Fruit fly (Drosophila melanogaster): ENCODE results near the gene CG34126.

DNA sequence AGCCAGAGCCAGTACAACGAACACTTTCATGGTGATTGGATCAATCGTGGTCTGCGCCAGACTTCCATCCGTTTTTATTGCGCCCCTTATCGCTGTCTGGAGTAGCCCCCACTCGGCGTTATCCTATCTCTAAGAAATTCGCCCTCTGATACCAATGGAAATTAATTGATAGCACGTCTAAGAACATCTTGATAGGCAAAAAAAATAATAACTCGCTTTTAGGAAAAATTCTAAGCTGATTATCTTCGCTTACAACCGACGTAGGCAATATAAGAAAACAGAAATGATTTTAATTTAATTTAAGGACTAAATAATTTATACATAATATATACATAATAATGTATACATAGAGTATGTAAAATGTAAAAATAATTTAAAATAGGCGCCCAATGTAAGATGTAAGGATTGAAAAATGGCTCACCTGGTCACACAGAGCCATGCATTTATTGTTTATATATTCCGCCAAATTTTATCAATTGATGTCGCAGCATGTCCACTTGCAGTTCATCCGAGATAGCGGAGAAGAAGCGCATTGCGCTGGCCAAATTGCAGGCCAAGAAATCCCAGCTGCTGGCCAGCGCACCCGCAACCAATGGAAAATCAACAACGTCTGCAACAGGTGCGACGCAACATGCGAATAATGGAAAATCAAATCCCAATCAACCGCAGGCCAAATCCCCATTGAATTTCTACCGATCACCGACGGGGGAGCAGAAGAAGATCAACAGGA lies 26.2 kb upstream of the CG34126 start, which contains the start of the genes Jon25Bi and Marcal1:
- TF ChIP-seq CG6808 (GFP tag; optimal IDR thresholded peaks at IDR 0.05): no peak
- no peak for TF ChIP-seq CG11294 (GFP tag; IDR thresholded peaks at IDR 0.05)
- no peak for TF ChIP-seq CG8319 (GFP tag; optimal IDR thresholded peaks at IDR 0.05)
- TF ChIP-seq ss (GFP tag; optimal IDR thresholded peaks at IDR 0.05): no peak
- TF ChIP-seq CG16779 (tag; optimal IDR thresholded peaks at IDR 0.05): no peak
- TF ChIP-seq CG31627 (GFP tag; optimal IDR thresholded peaks at IDR 0.05): no peak
- TF ChIP-seq Blimp-1 (GFP tag; optimal IDR thresholded peaks at IDR 0.05): no peak
- no peak for TF ChIP-seq Gug (GFP tag; IDR thresholded peaks at IDR 0.05)
- no peak for TF ChIP-seq CG6276 (GFP tag; optimal IDR thresholded peaks at IDR 0.05)
- TF ChIP-seq spab (GFP tag; optimal IDR thresholded peaks at IDR 0.05): no peak

Data from whole organism, prepupa.